Fruit fly (Drosophila melanogaster) whole organism, embryonic: ENCODE measurements around the gene Hat1.

ENCODE experiments used
- Atf6 ChIP-seq: fragments of 200-800 bp; sonication (Bioruptor generic); IDR thresholded peaks from 2 replicates; pipeline ENCODE4 v1.3.6; 2022; ENCODE audit warnings: missing biosample characterization, missing genetic modification characterization
- Bteb2 ChIP-seq: fragments of 200-800 bp; sonication (Bioruptor generic); optimal IDR thresholded peaks from 2 replicates; lab custom pipeline; 2016; ENCODE audit warnings: missing biosample characterization, missing genetic modification characterization
- CG10274 ChIP-seq: fragments of 200-800 bp; sonication (Bioruptor generic); optimal IDR thresholded peaks from 3 replicates; lab custom pipeline; 2017; ENCODE audit warnings: missing biosample characterization, mild to moderate bottlenecking, missing genetic modification characterization
- CG11504 ChIP-seq: fragments of 200-800 bp; sonication (Bioruptor generic); optimal IDR thresholded peaks from 3 replicates; lab custom pipeline; 2019; ENCODE audit warnings: missing biosample characterization, mild to moderate bottlenecking, missing genetic modification characterization, moderate library complexity
- CG13424 ChIP-seq: fragments of 200-800 bp; sonication (Bioruptor generic); optimal IDR thresholded peaks from 2 replicates; lab custom pipeline; 2019; ENCODE audit warnings: missing biosample characterization, mild to moderate bottlenecking, missing genetic modification characterization, moderate library complexity
- CG16813 ChIP-seq: fragments of 200-800 bp; sonication (Bioruptor generic); IDR thresholded peaks from 3 replicates; pipeline ENCODE4 v1.3.6; 2022; ENCODE audit warnings: missing biosample characterization, missing genetic modification characterization; ENCODE audit not compliant: partially characterized antibody
- CG16863 ChIP-seq: fragments of 200-800 bp; sonication (Bioruptor generic); optimal IDR thresholded peaks from 3 replicates; lab custom pipeline; 2016; ENCODE audit warnings: missing biosample characterization, missing genetic modification characterization
- CG17568 ChIP-seq: fragments of 200-800 bp; sonication (Bioruptor generic); optimal IDR thresholded peaks from 2 replicates; lab custom pipeline; 2018; ENCODE audit warnings: missing biosample characterization, mild to moderate bottlenecking, missing genetic modification characterization, moderate library complexity
- CG2712 ChIP-seq: fragments of 200-800 bp; optimal IDR thresholded peaks from 3 replicates; lab custom pipeline; 2019; ENCODE audit warnings: missing biosample characterization, mild to moderate bottlenecking, missing genetic modification characterization, moderate library complexity
- CG32772 ChIP-seq: fragments of 200-800 bp; sonication (Bioruptor generic); IDR thresholded peaks from 2 replicates; pipeline ENCODE4 v1.3.6; 2022; ENCODE audit warnings: missing biosample characterization, missing genetic modification characterization
- CG34422 ChIP-seq: fragments of 200-800 bp; sonication (Bioruptor generic); IDR thresholded peaks from 3 replicates; pipeline ENCODE4 v1.3.6; 2022; ENCODE audit warnings: missing biosample characterization, missing genetic modification characterization
- CG43689 ChIP-seq: fragments of 200-800 bp; sonication (Bioruptor generic); IDR thresholded peaks from 2 replicates; pipeline ENCODE4 v1.3.6; 2022; ENCODE audit warnings: missing biosample characterization, missing genetic modification characterization
- CG4820 ChIP-seq: fragments of 200-800 bp; sonication (Bioruptor generic); optimal IDR thresholded peaks from 3 replicates; lab custom pipeline; 2016; ENCODE audit warnings: missing biosample characterization, missing genetic modification characterization
- CG6254 ChIP-seq: fragments of 200-800 bp; sonication (Bioruptor generic); optimal IDR thresholded peaks from 3 replicates; lab custom pipeline; 2017; ENCODE audit warnings: mild to moderate bottlenecking, missing biosample characterization, missing genetic modification reagents, missing genetic modification characterization
- CG6683 ChIP-seq: fragments of 200-800 bp; sonication (Bioruptor generic); optimal IDR thresholded peaks from 2 replicates; lab custom pipeline; 2017; ENCODE audit warnings: missing biosample characterization, mild to moderate bottlenecking, missing genetic modification characterization, missing genetic modification reagents
- CG8290 ChIP-seq, 3 experiments: fragments of 200-800 bp; sonication (Bioruptor generic); optimal IDR thresholded peaks; 2 replicates each; lab custom pipeline; 2016 to 2019; ENCODE audit warnings: missing biosample characterization in 3 of 3, missing genetic modification characterization in 3 of 3, mild to moderate bottlenecking in 2 of 3, moderate library complexity in 1 of 3
- CG8765 ChIP-seq: fragments of 200-800 bp; sonication (Bioruptor generic); IDR thresholded peaks from 2 replicates; pipeline ENCODE4 v1.3.6; 2022; ENCODE audit warnings: missing biosample characterization, missing genetic modification characterization
- D ChIP-seq, 2 experiments: fragments of 200-800 bp in 1 of 2; fragments of >200 bp in 1 of 2; sonication (Bioruptor generic) in 1 of 2; optimal IDR thresholded peaks; 2 replicates in 1 of 2; 3 replicates in 1 of 2; lab custom pipeline; 2017; ENCODE audit warnings: mild to moderate bottlenecking in 1 of 2, missing biosample characterization in 1 of 2, missing genetic modification characterization in 1 of 2, missing genetic modification reagents in 1 of 2
- D19B ChIP-seq: fragments of 200-800 bp; sonication (Bioruptor generic); optimal IDR thresholded peaks from 2 replicates; lab custom pipeline; 2017; ENCODE audit warnings: missing biosample characterization, mild to moderate bottlenecking, missing genetic modification characterization
- Deaf1 ChIP-seq: fragments of 200-800 bp; optimal IDR thresholded peaks from 3 replicates; lab custom pipeline; 2019; ENCODE audit warnings: missing biosample characterization, mild to moderate bottlenecking, missing genetic modification characterization, moderate library complexity
- Dek ChIP-seq: fragments of 200-800 bp; sonication (Bioruptor generic); optimal IDR thresholded peaks from 3 replicates; lab custom pipeline; 2019; ENCODE audit warnings: missing biosample characterization, mild to moderate bottlenecking, missing genetic modification characterization, moderate library complexity
- Dip3 ChIP-seq: fragments of 200-800 bp; sonication (Bioruptor generic); optimal IDR thresholded peaks from 3 replicates; lab custom pipeline; 2016; ENCODE audit warnings: missing biosample characterization, missing genetic modification characterization
- Hmx ChIP-seq: fragments of 200-800 bp; sonication (Bioruptor generic); optimal IDR thresholded peaks from 2 replicates; lab custom pipeline; 2016; ENCODE audit warnings: missing biosample characterization, missing genetic modification characterization
- Jarid2 ChIP-seq: fragments of 200-800 bp; sonication (Bioruptor generic); optimal IDR thresholded peaks from 3 replicates; lab custom pipeline; 2017; ENCODE audit warnings: mild to moderate bottlenecking, missing biosample characterization, missing genetic modification reagents, missing genetic modification characterization
- Kr ChIP-seq: fragments of 200-800 bp; sonication (Bioruptor generic); optimal IDR thresholded peaks from 2 replicates; lab custom pipeline; 2017; ENCODE audit warnings: missing biosample characterization, mild to moderate bottlenecking, missing genetic modification characterization
- NC2α ChIP-seq: fragments of 200-800 bp; sonication (Bioruptor generic); optimal IDR thresholded peaks from 2 replicates; lab custom pipeline; 2016; ENCODE audit warnings: missing biosample characterization, missing genetic modification characterization
- Opbp ChIP-seq: fragments of 200-800 bp; sonication (Bioruptor generic); IDR thresholded peaks from 3 replicates; pipeline ENCODE4 v1.3.6; 2022; ENCODE audit warnings: missing biosample characterization, missing genetic modification characterization; ENCODE audit not compliant: partially characterized antibody
- Rfx ChIP-seq: fragments of 200-800 bp; sonication (Bioruptor generic); IDR thresholded peaks from 2 replicates; pipeline ENCODE4 v1.3.6; 2022; ENCODE audit warnings: missing biosample characterization, missing genetic modification characterization
- Rx ChIP-seq: fragments of 200-800 bp; sonication (Bioruptor generic); IDR thresholded peaks from 2 replicates; pipeline ENCODE4 v1.3.6; 2022; ENCODE audit warnings: missing biosample characterization, missing genetic modification characterization
- Sry-β ChIP-seq: fragments of 200-800 bp; sonication (Bioruptor generic); optimal IDR thresholded peaks from 2 replicates; lab custom pipeline; 2018; ENCODE audit warnings: missing biosample characterization, mild to moderate bottlenecking, missing genetic modification characterization, moderate library complexity
- TFAM ChIP-seq: fragments of 200-800 bp; sonication (Bioruptor generic); optimal IDR thresholded peaks from 2 replicates; lab custom pipeline; 2017; ENCODE audit warnings: missing biosample characterization, missing genetic modification characterization, inconsistent platforms
- Vsx1 ChIP-seq: fragments of 200-800 bp; sonication (Bioruptor generic); optimal IDR thresholded peaks from 2 replicates; lab custom pipeline; 2017; ENCODE audit warnings: missing biosample characterization, mild to moderate bottlenecking, missing genetic modification characterization, missing genetic modification reagents
- YL-1 ChIP-seq: fragments of 200-800 bp; sonication (Bioruptor generic); optimal IDR thresholded peaks from 3 replicates; lab custom pipeline; 2017; ENCODE audit warnings: missing biosample characterization, mild to moderate bottlenecking, missing genetic modification characterization
- abd-A ChIP-seq: fragments of 200-800 bp; sonication (Bioruptor generic); optimal IDR thresholded peaks from 3 replicates; lab custom pipeline; 2019; ENCODE audit warnings: missing biosample characterization, mild to moderate bottlenecking, missing genetic modification characterization, moderate library complexity
- chinmo ChIP-seq: fragments of 200-800 bp; sonication (Bioruptor generic); IDR thresholded peaks from 4 replicates; pipeline ENCODE4 v1.3.6; 2022; ENCODE audit warnings: missing biosample characterization, missing genetic modification characterization; ENCODE audit not compliant: partially characterized antibody
- crc ChIP-seq: fragments of 200-800 bp; sonication (Bioruptor generic); optimal IDR thresholded peaks from 2 replicates; lab custom pipeline; 2016; ENCODE audit warnings: missing biosample characterization, missing genetic modification characterization
- dmrt11E ChIP-seq: fragments of 200-800 bp; sonication (Bioruptor generic); optimal IDR thresholded peaks from 3 replicates; lab custom pipeline; 2018; ENCODE audit warnings: missing biosample characterization, mild to moderate bottlenecking, missing genetic modification characterization, moderate library complexity
- emc ChIP-seq: fragments of 200-800 bp; sonication (Bioruptor generic); optimal IDR thresholded peaks from 2 replicates; lab custom pipeline; 2016; ENCODE audit warnings: missing biosample characterization, missing genetic modification characterization
- gsb ChIP-seq: fragments of 200-800 bp; sonication (Bioruptor generic); IDR thresholded peaks from 2 replicates; pipeline ENCODE4 v1.3.6; 2022; ENCODE audit warnings: missing biosample characterization, missing genetic modification characterization
- gsb-n ChIP-seq: fragments of 200-800 bp; sonication (Bioruptor generic); optimal IDR thresholded peaks from 3 replicates; lab custom pipeline; 2018; ENCODE audit warnings: missing biosample characterization, mild to moderate bottlenecking, missing genetic modification characterization
- ind ChIP-seq: fragments of 200-800 bp; sonication (Bioruptor generic); optimal IDR thresholded peaks from 3 replicates; lab custom pipeline; 2016; ENCODE audit warnings: missing biosample characterization, missing genetic modification characterization
- ken ChIP-seq: fragments of 200-800 bp; sonication (Bioruptor generic); IDR thresholded peaks from 3 replicates; pipeline ENCODE4 v1.3.6; 2022; ENCODE audit warnings: missing biosample characterization, missing genetic modification characterization
- lov ChIP-seq, 2 experiments: fragments of 200-800 bp in 1 of 2; fragments of >200 bp in 1 of 2; sonication (Bioruptor generic) in 1 of 2; IDR thresholded peaks in 1 of 2; optimal IDR thresholded peaks in 1 of 2; 2 replicates in 1 of 2; 3 replicates in 1 of 2; pipeline versions ENCODE4 v1.3.6 to Lab custom; 2017 to 2022; ENCODE audit warnings: missing biosample characterization in 1 of 2, missing genetic modification characterization in 1 of 2
- nmo ChIP-seq: fragments of 200-800 bp; sonication (Bioruptor generic); optimal IDR thresholded peaks from 2 replicates; lab custom pipeline; 2018; ENCODE audit warnings: missing biosample characterization, mild to moderate bottlenecking, missing genetic modification characterization, moderate library complexity
- oc ChIP-seq: fragments of 200-800 bp; sonication (Bioruptor generic); optimal IDR thresholded peaks from 2 replicates; lab custom pipeline; 2018; ENCODE audit warnings: missing biosample characterization, mild to moderate bottlenecking, missing genetic modification characterization, moderate library complexity
- row ChIP-seq: fragments of 200-800 bp; sonication (Bioruptor generic); IDR thresholded peaks from 3 replicates; pipeline ENCODE4 v1.3.6; 2022; ENCODE audit warnings: missing biosample characterization, missing genetic modification characterization
- sisA ChIP-seq: fragments of 200-800 bp; sonication (Bioruptor generic); IDR thresholded peaks from 2 replicates; pipeline ENCODE4 v1.3.6; 2022; ENCODE audit warnings: missing biosample characterization, missing genetic modification characterization
- tap ChIP-seq: fragments of 200-800 bp; optimal IDR thresholded peaks from 3 replicates; lab custom pipeline; 2019; ENCODE audit warnings: missing biosample characterization, mild to moderate bottlenecking, missing genetic modification characterization, moderate library complexity
- zen ChIP-seq: fragments of 200-800 bp; sonication (Bioruptor generic); optimal IDR thresholded peaks from 3 replicates; lab custom pipeline; 2018; ENCODE audit warnings: missing biosample characterization, mild to moderate bottlenecking, missing genetic modification characterization, moderate library complexity

Gene Hat1

dm6 chr3R:5824456-5824855, 35.3 kb upstream of the Hat1 start, which contains the start of the genes Sec20 and dgrn (continued):
- TF ChIP-seq Jarid2 (no peak), Opbp (GFP tag; lab: Robert Waterston, UW) (peak; percentile 94), Atf6 (GFP tag; lab: Robert Waterston, UW) (no peak), zen (tag; lab: Kevin White, UChicago) (peak; percentile 69), Hmx (GFP tag; lab: Kevin White, UChicago) (no peak), CG2712 (peak; percentile 88), CG8765 (GFP tag; lab: Robert Waterston, UW) (no peak), dmrt11E (tag; lab: Kevin White, UChicago) (peak; percentile 75), nmo (GFP tag; lab: Kevin White, UChicago) (peak; percentile 83), CG43689 (GFP tag; lab: Robert Waterston, UW) (no peak), TFAM (GFP tag; lab: Kevin White, UChicago) (no peak), Dip3 (GFP tag; lab: Kevin White, UChicago) (peak; percentile 56), CG17568 (GFP tag; lab: Kevin White, UChicago) (peak; percentile 38), abd-A (tag; lab: Kevin White, UChicago) (no peak), CG10274 (GFP tag; lab: Kevin White, UChicago) (no peak), D (optimal IDR thresholded peaks at IDR 0.05; lab: Kevin White, UChicago) (no peak), D (GFP tag; optimal IDR thresholded peaks at IDR 0.05; lab: Kevin White, UChicago) (peak; percentile 24), ken (GFP tag; lab: Robert Waterston, UW) (0 out of 3 replicates have a peak, but pooled peaks have one; percentile 49), Vsx1 (GFP tag; lab: Kevin White, UChicago) (no peak), ind (peak; percentile 70), Bteb2 (peak; percentile 18), CG32772 (peak; percentile 50; the same call in 1 of the 2 replicates), CG16813 (peak; percentile 96), NC2α (GFP tag; lab: Kevin White, UChicago) (no peak), CG11504 (no peak), Dek (tag; lab: Kevin White, UChicago) (peak; percentile 62), CG4820 (GFP tag; lab: Kevin White, UChicago) (peak; percentile 57), CG13424 (tag; lab: Kevin White, UChicago) (peak; percentile 74), oc (tag; lab: Kevin White, UChicago) (peak; percentile 26), CG34422 (GFP tag; lab: Robert Waterston, UW) (peak; percentile 37; the same call in 1 of the 3 replicates), Deaf1 (peak; percentile 63), emc (GFP tag; lab: Kevin White, UChicago) (no peak), Kr (GFP tag; lab: Kevin White, UChicago) (no peak), Sry-β (no peak), CG6683 (GFP tag; lab: Kevin White, UChicago) (no peak), CG8290 (GFP tag; optimal IDR thresholded peaks at IDR 0.05; lab: Kevin White, UChicago) (peak; percentile 69), CG8290 (tag; optimal IDR thresholded peaks at IDR 0.05; lab: Kevin White, UChicago) (no peak), gsb-n (tag; lab: Kevin White, UChicago) (no peak), CG16863 (no peak), sisA (GFP tag; lab: Robert Waterston, UW) (peak; percentile 60), gsb (no peak), CG6254 (GFP tag; lab: Kevin White, UChicago) (no peak), row (GFP tag; lab: Robert Waterston, UW) (peak; percentile 89), Rfx (GFP tag; lab: Robert Waterston, UW) (peak; percentile 78), Rx (0 out of 2 replicates have a peak, but pooled peaks have one; percentile 25), crc (GFP tag; lab: Kevin White, UChicago) (no peak), tap (tag; lab: Kevin White, UChicago) (no peak), D19B (peak; percentile 38), lov (optimal IDR thresholded peaks at IDR 0.05; lab: Kevin White, UChicago) (no peak), lov (GFP tag; IDR thresholded peaks at IDR 0.05; lab: Robert Waterston, UW) (no peak), chinmo (peak; percentile 85; the same call in 3 of the 4 replicates), YL-1 (GFP tag; lab: Kevin White, UChicago) (peak; percentile 91)
